Fruit fly (Drosophila melanogaster) whole organism, prepupa: ENCODE measurements around the gene CG10877.

ENCODE experiments used
- CG10669 ChIP-seq: fragments of 200-800 bp; sonication (Bioruptor generic); optimal IDR thresholded peaks from 3 replicates; lab custom pipeline; 2018; ENCODE audit warnings: missing biosample characterization, mild to moderate bottlenecking, missing genetic modification characterization, moderate library complexity
- topi ChIP-seq: fragments of 200-800 bp; sonication (Bioruptor generic); optimal IDR thresholded peaks from 3 replicates; lab custom pipeline; 2016; ENCODE audit warnings: missing biosample characterization, missing genetic modification characterization

- TF ChIP-seq CG10669: no peak
- no peak for TF ChIP-seq topi (GFP tag; lab: Kevin White, UChicago)
Observed at dm6 chr3R:20554300-20554699, 9.6 kb downstream of the CG10877 start, which contains the start of gene att-ORFB.
